Worm (Caenorhabditis elegans) whole organism, L4 larva: Measurements from ENCODE around the gene F22H10.1.

Experiments used
- F26F4.8 ChIP-seq: fragments of 200-800 bp; sonication (Bioruptor generic); conservative IDR thresholded peaks from 2 replicates; pipeline ENCODE4 v1.3.6; 2022; ENCODE audit warnings: missing genetic modification characterization, missing compliant biosample characterization
- R02D3.7 ChIP-seq: fragments of 150-350 bp; sonication (generic microtip); optimal IDR thresholded peaks from 3 replicates; lab custom pipeline; 2014; ENCODE audit warnings: missing biosample characterization, missing genetic modification characterization
- Y48G9A.11 ChIP-seq: fragments of 200-800 bp; sonication (Bioruptor generic); IDR thresholded peaks from 2 replicates; pipeline ENCODE4 v1.3.6; 2022; ENCODE audit warnings: missing genetic modification reagents, missing genetic modification characterization, missing compliant biosample characterization
- Y75B8A.6 ChIP-seq: fragments of 200-800 bp; sonication (Bioruptor generic); IDR thresholded peaks from 2 replicates; pipeline ENCODE4 v1.3.6; 2022; ENCODE audit warnings: missing genetic modification reagents, missing genetic modification characterization, missing compliant biosample characterization
- aha-1 ChIP-seq: fragments of 150-350 bp; peaks from one replicate; lab custom pipeline; 2014; ENCODE audit warnings: missing biosample characterization, missing genetic modification characterization
- ceh-28 ChIP-seq: fragments of 150-350 bp; optimal IDR thresholded peaks from 2 replicates; lab custom pipeline; 2014; ENCODE audit warnings: missing biosample characterization, missing genetic modification reagents, missing genetic modification characterization
- ceh-32 ChIP-seq: sonication (generic microtip); optimal IDR thresholded peaks from 2 replicates; lab custom pipeline; 2016; ENCODE audit warnings: mild to moderate bottlenecking, missing genetic modification characterization, missing compliant biosample characterization; ENCODE audit not compliant: poor library complexity
- ceh-82 ChIP-seq: sonication (generic microtip); optimal IDR thresholded peaks from 2 replicates; lab custom pipeline; 2017; ENCODE audit warnings: missing biosample characterization, missing genetic modification characterization
- daf-16 ChIP-seq, 3 experiments: sonication (generic microtip); optimal IDR thresholded peaks; 2 replicates each; lab custom pipeline; 2016 to 2017; ENCODE audit warnings: missing genetic modification characterization in 3 of 3, missing genetic modification reagents in 3 of 3, mild to moderate bottlenecking in 2 of 3, missing compliant biosample characterization in 2 of 3, missing biosample characterization in 1 of 3, moderate library complexity in 1 of 3
- dpl-1 ChIP-seq: fragments of 150-350 bp; optimal IDR thresholded peaks from 2 replicates; lab custom pipeline; 2014; ENCODE audit warnings: missing biosample characterization, missing genetic modification reagents, missing genetic modification characterization
- egl-43 ChIP-seq: fragments of 200-800 bp; sonication (Bioruptor generic); IDR thresholded peaks from 2 replicates; pipeline ENCODE4 v1.3.6; 2022; ENCODE audit warnings: missing genetic modification reagents, missing genetic modification characterization, missing compliant biosample characterization
- hlh-11 ChIP-seq: fragments of 200-800 bp; sonication (Bioruptor generic); optimal IDR thresholded peaks from 2 replicates; lab custom pipeline; 2018; ENCODE audit warnings: mild to moderate bottlenecking, missing genetic modification characterization, missing compliant biosample characterization
- hlh-30 ChIP-seq: sonication (generic microtip); optimal IDR thresholded peaks from 2 replicates; lab custom pipeline; 2017; ENCODE audit warnings: antibody characterized with exemption, mild to moderate bottlenecking, missing genetic modification characterization, missing compliant biosample characterization; ENCODE audit not compliant: insufficient read depth
- lsy-2 ChIP-seq, 2 experiments: fragments of 150-350 bp in 1 of 2; sonication (generic microtip) in 1 of 2; optimal IDR thresholded peaks; 2 replicates each; lab custom pipeline; 2014 to 2017; ENCODE audit warnings: missing biosample characterization in 2 of 2, missing genetic modification characterization in 2 of 2
- mdl-1 ChIP-seq, 2 experiments: fragments of 150-350 bp in 1 of 2; sonication (generic microtip) in 1 of 2; optimal IDR thresholded peaks; 2 replicates each; lab custom pipeline; 2014 to 2017; ENCODE audit warnings: missing biosample characterization in 2 of 2, missing genetic modification characterization in 2 of 2
- mep-1 ChIP-seq: fragments of 150-350 bp; sonication (generic microtip); optimal IDR thresholded peaks from 3 replicates; lab custom pipeline; 2014; ENCODE audit warnings: missing biosample characterization, missing genetic modification characterization
- mes-2 ChIP-seq: sonication (generic microtip); optimal IDR thresholded peaks from 2 replicates; lab custom pipeline; 2016; ENCODE audit warnings: missing genotype, mild to moderate bottlenecking, missing genetic modification characterization, missing compliant biosample characterization; ENCODE audit not compliant: poor library complexity, severe bottlenecking
- mxl-3 ChIP-seq: fragments of 200-800 bp; sonication (Bioruptor generic); optimal IDR thresholded peaks from 2 replicates; lab custom pipeline; 2018; ENCODE audit warnings: mild to moderate bottlenecking, missing genetic modification characterization, missing compliant biosample characterization
- nhr-11 ChIP-seq: fragments of 150-350 bp; optimal IDR thresholded peaks from 2 replicates; lab custom pipeline; 2014; ENCODE audit warnings: missing biosample characterization, missing genetic modification characterization
- nhr-111 ChIP-seq: fragments of 200-800 bp; sonication (Bioruptor generic); optimal IDR thresholded peaks from 2 replicates; lab custom pipeline; 2018; ENCODE audit warnings: mild to moderate bottlenecking, missing genetic modification characterization, missing compliant biosample characterization
- nhr-28 ChIP-seq: fragments of 150-350 bp; optimal IDR thresholded peaks from 2 replicates; lab custom pipeline; 2014; ENCODE audit warnings: missing biosample characterization, missing genetic modification characterization
- nhr-48 ChIP-seq: sonication (generic microtip); optimal IDR thresholded peaks from 2 replicates; lab custom pipeline; 2016; ENCODE audit warnings: mild to moderate bottlenecking, missing genetic modification characterization, missing compliant biosample characterization
- pha-4 ChIP-seq, 2 experiments: fragments of 150-350 bp in 1 of 2; fragments of 200-800 bp in 1 of 2; sonication (Bioruptor generic) in 1 of 2; IDR thresholded peaks in 1 of 2; optimal IDR thresholded peaks in 1 of 2; 2 replicates each; pipeline versions ENCODE4 v1.3.6 to Lab custom; 2014 to 2022; ENCODE audit warnings: missing genetic modification characterization in 2 of 2, missing genetic modification reagents in 2 of 2, missing biosample characterization in 1 of 2, missing compliant biosample characterization in 1 of 2
- pqm-1 ChIP-seq: sonication (generic microtip); optimal IDR thresholded peaks from 2 replicates; lab custom pipeline; 2017; ENCODE audit warnings: missing biosample characterization, missing genetic modification characterization
- snpc-1.2 ChIP-seq: fragments of 200-800 bp; sonication (Bioruptor generic); IDR thresholded peaks from 2 replicates; pipeline ENCODE4 v1.3.6; 2022; ENCODE audit warnings: missing genetic modification reagents, missing genetic modification characterization, missing compliant biosample characterization
- tra-1 ChIP-seq: fragments of 200-800 bp; sonication (Bioruptor generic); IDR thresholded peaks from 2 replicates; pipeline ENCODE4 v1.3.6; 2022; ENCODE audit warnings: missing genetic modification reagents, missing genetic modification characterization, missing compliant biosample characterization
- unc-39 ChIP-seq: sonication (generic microtip); optimal IDR thresholded peaks from 2 replicates; lab custom pipeline; 2017; ENCODE audit warnings: missing biosample characterization, missing genetic modification characterization
- unc-62 ChIP-seq, 3 experiments: fragments of 150-350 bp in 1 of 3; sonication (generic microtip); optimal IDR thresholded peaks in 2 of 3; peaks in 1 of 3; 1 replicate in 1 of 3; 2 replicates in 2 of 3; lab custom pipeline; 2014 to 2017; ENCODE audit warnings: missing biosample characterization in 3 of 3, missing genetic modification characterization in 3 of 3, missing genetic modification reagents in 3 of 3, missing genotype in 1 of 3
- vab-7 ChIP-seq: fragments of 200-800 bp; sonication (Bioruptor generic); IDR thresholded peaks from 2 replicates; pipeline ENCODE4 v1.3.6; 2022; ENCODE audit warnings: missing genetic modification reagents, missing genetic modification characterization, missing compliant biosample characterization

Gene F22H10.1

ce11 chrX:16726879-16727278 lies 24.6 kb downstream of the F22H10.1 start (continued):
- TF ChIP-seq snpc-1.2 (GFP tag; lab: Robert Waterston, UW), result peak; percentile 67
- TF ChIP-seq vab-7 (GFP tag; lab: Robert Waterston, UW), result peak; percentile 73; the same call in 1 of the 2 replicates
- no peak for TF ChIP-seq R02D3.7 (tag; lab: Kevin White, UChicago)
- peak; percentile 79 for TF ChIP-seq mes-2 (tag; lab: Kevin White, UChicago)
- TF ChIP-seq nhr-48, result peak; percentile 90

- no peak for TF ChIP-seq unc-39 (tag; lab: Kevin White, UChicago)
Measured at ce11 chrX:16729259-16729658, 27.0 kb downstream of the F22H10.1 start, which contains the start of gene hda-4. hda-4 (plus strand) TSS chrX:16729559.

ce11 chrX:16731167-16731566 lies 28.9 kb downstream of the F22H10.1 start:
- no peak for TF ChIP-seq nhr-48
- peak; percentile 87 for TF ChIP-seq aha-1
- TF ChIP-seq, all 104 proteins: peak for 1

ce11 chrX:16732259-16732658 lies 30.0 kb downstream of the F22H10.1 start:
- peak in 1 of 2 experiments; percentile 45 for TF ChIP-seq mdl-1 (tag; optimal IDR thresholded peaks at IDR 0.05; lab: Kevin White, UChicago)
- TF ChIP-seq nhr-11 (tag; lab: Kevin White, UChicago), result peak; percentile 42
- TF ChIP-seq unc-62 (GFP tag; optimal IDR thresholded peaks at IDR 0.05 in 1 of 2; lab: Kevin White, UChicago), result peak in 1 of 2 experiments; percentile 88
- no peak for TF ChIP-seq unc-62 (tag; optimal IDR thresholded peaks at IDR 0.05; lab: Kevin White, UChicago)
- peak; percentile 60; the same call in 1 of the 2 replicates for TF ChIP-seq tra-1 (GFP tag; lab: Robert Waterston, UW)
- TF ChIP-seq aha-1, result no peak
- peak in 1 of 2 experiments; percentile 19 for TF ChIP-seq lsy-2 (tag; optimal IDR thresholded peaks at IDR 0.05; lab: Kevin White, UChicago)
- peak; percentile 23 for TF ChIP-seq mep-1
- no peak for TF ChIP-seq ceh-28 (tag; lab: Kevin White, UChicago)
- TF ChIP-seq daf-16 (GFP tag; optimal IDR thresholded peaks at IDR 0.05; lab: Kevin White, UChicago), result no peak
- TF ChIP-seq daf-16 (tag; optimal IDR thresholded peaks at IDR 0.05; lab: Kevin White, UChicago), result no peak
- TF ChIP-seq nhr-28 (tag; lab: Kevin White, UChicago), result peak; percentile 44
- peak; percentile 86 for TF ChIP-seq hlh-30
- TF ChIP-seq hlh-11 (tag; lab: Kevin White, UChicago), result peak; percentile 32

- TF ChIP-seq pqm-1, result no peak
- TF ChIP-seq dpl-1 (GFP tag; lab: Kevin White, UChicago), result no peak
- no peak for TF ChIP-seq Y75B8A.6 (GFP tag; lab: Robert Waterston, UW)
- TF ChIP-seq ceh-28 (tag; lab: Kevin White, UChicago), result peak; percentile 22
- no peak for TF ChIP-seq tra-1 (GFP tag; lab: Robert Waterston, UW)
- peak in 1 of 2 experiments; percentile 84 for TF ChIP-seq unc-62 (GFP tag; optimal IDR thresholded peaks at IDR 0.05 in 1 of 2; lab: Kevin White, UChicago)
- TF ChIP-seq unc-62 (tag; optimal IDR thresholded peaks at IDR 0.05; lab: Kevin White, UChicago), result no peak
- TF ChIP-seq ceh-32 (tag; lab: Kevin White, UChicago), result no peak
- TF ChIP-seq nhr-111, result no peak
- no peak for TF ChIP-seq pha-4 (GFP tag; IDR thresholded peaks at IDR 0.05; lab: Robert Waterston, UW)
- TF ChIP-seq pha-4 (tag; optimal IDR thresholded peaks at IDR 0.05; lab: Kevin White, UChicago), result peak; percentile 70
- no peak for TF ChIP-seq R02D3.7 (tag; lab: Kevin White, UChicago)
- no peak for TF ChIP-seq ceh-82 (tag; lab: Kevin White, UChicago)
- no peak for TF ChIP-seq egl-43 (GFP tag; lab: Robert Waterston, UW)
- TF ChIP-seq mdl-1 (tag; optimal IDR thresholded peaks at IDR 0.05; lab: Kevin White, UChicago), result no peak
- no peak for TF ChIP-seq mxl-3 (GFP tag; lab: Kevin White, UChicago)
- no peak for TF ChIP-seq F26F4.8 (GFP tag; lab: Robert Waterston, UW)
- no peak for TF ChIP-seq Y48G9A.11
Measured at ce11 chrX:16733411-16733810, 31.2 kb downstream of the F22H10.1 start.
